Worm (Caenorhabditis elegans) whole organism, mixed stage, embryonic: ENCODE measurements around the gene bkip-1.

Experiments used
- blmp-1 ChIP-seq: fragments of 150-350 bp; optimal IDR thresholded peaks from 2 replicates; lab custom pipeline; 2014; ENCODE audit warnings: missing biosample characterization, missing genetic modification characterization
- elt-3 ChIP-seq: fragments of 150-350 bp; optimal IDR thresholded peaks from 2 replicates; lab custom pipeline; 2014; ENCODE audit warnings: missing biosample characterization, missing genetic modification characterization
- mab-5 ChIP-seq: fragments of 150-350 bp; optimal IDR thresholded peaks from 2 replicates; lab custom pipeline; 2014; ENCODE audit warnings: missing biosample characterization, missing genetic modification characterization
- mep-1 ChIP-seq: fragments of 150-350 bp; optimal IDR thresholded peaks from 2 replicates; lab custom pipeline; 2017; ENCODE audit warnings: missing biosample characterization, missing genetic modification reagents, missing genetic modification characterization, inconsistent platforms
- nhr-12 ChIP-seq: fragments of 150-350 bp; optimal IDR thresholded peaks from 2 replicates; lab custom pipeline; 2014; ENCODE audit warnings: missing biosample characterization, missing genetic modification characterization
- nhr-237 ChIP-seq: fragments of 150-350 bp; optimal IDR thresholded peaks from 2 replicates; lab custom pipeline; 2014; ENCODE audit warnings: missing biosample characterization, missing genetic modification characterization
- pha-4 ChIP-seq: fragments of 150-350 bp; optimal IDR thresholded peaks from 2 replicates; lab custom pipeline; 2018; ENCODE audit warnings: missing biosample characterization, missing genetic modification reagents, missing genetic modification characterization
- unc-62 ChIP-seq: fragments of 150-350 bp; optimal IDR thresholded peaks from 2 replicates; lab custom pipeline; 2014; ENCODE audit warnings: missing biosample characterization, missing genetic modification reagents, missing genetic modification characterization

DNA sequence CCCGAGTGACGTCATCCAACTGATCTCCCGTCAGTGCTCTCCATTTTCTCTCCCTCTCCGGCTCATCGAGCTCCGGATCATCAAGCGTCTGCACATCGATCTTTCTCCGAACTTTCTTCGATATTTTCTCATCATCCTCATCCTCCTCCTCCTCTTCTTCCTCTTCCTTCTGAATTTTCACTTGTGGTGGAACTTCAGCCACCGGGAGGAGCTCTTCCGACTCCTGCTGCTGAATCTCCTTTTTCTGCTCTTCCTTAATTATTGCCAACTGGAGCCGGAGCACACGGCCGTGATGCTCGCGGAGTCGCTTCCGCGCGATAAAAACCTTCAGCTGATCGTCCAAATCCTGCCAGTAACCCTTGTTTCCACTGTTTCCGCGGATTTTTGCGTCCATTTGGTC, 35.2 kb downstream of the bkip-1 start:
- TF ChIP-seq nhr-237 (no peak), pha-4 (tag; lab: Kevin White, UChicago) (no peak), blmp-1 (tag; lab: Kevin White, UChicago) (no peak), elt-3 (tag; lab: Kevin White, UChicago) (no peak), unc-62 (GFP tag; lab: Kevin White, UChicago) (no peak), mep-1 (no peak), mab-5 (no peak), nhr-12 (no peak)
